Worm (Caenorhabditis elegans): ENCODE measurements around the gene K05F1.8.

DNA sequence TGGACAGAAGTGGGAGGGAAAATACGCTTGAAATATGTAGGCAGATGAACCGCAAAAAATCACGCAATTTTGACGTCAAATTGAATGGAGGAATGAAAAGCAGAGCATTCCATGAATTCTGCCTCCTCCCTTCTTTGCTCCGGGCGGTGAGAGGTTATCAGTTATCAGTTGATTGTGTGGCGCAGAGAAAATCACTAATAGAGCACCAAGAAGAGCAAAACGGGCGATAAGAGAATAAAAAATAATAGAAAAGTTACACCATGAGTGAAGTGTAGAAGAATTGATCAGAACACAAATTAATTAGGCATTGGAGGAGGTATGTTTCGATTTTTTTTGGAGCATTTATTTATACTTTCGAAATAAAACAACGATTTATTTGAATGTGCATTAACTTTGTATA, 7.1 kb upstream of the K05F1.8 start:
- no peak for TF ChIP-seq hlh-30 (tag; optimal IDR thresholded peaks at IDR 0.05; ENCODE audit: insufficient read depth)
- no peak for TF ChIP-seq lin-39 (tag; optimal IDR thresholded peaks at IDR 0.05)

Measured in whole organism, L4 larva.